Worm (Caenorhabditis elegans) whole organism, late embryonic: ENCODE data around the gene W10C6.2.

Experiments used
- C08G9.2 ChIP-seq: sonication (generic microtip); optimal IDR thresholded peaks from 2 replicates; lab custom pipeline; 2016; ENCODE audit warnings: mild to moderate bottlenecking, missing genetic modification characterization, moderate library complexity, missing compliant biosample characterization
- dmd-4 ChIP-seq: sonication (generic microtip); optimal IDR thresholded peaks from 2 replicates; lab custom pipeline; 2016; ENCODE audit warnings: borderline replicate concordance, missing genetic modification characterization, missing compliant biosample characterization
- elt-2 ChIP-seq: sonication (generic microtip); optimal IDR thresholded peaks from 2 replicates; lab custom pipeline; 2016; ENCODE audit warnings: missing genetic modification reagents, missing genetic modification characterization, missing compliant biosample characterization
- hlh-15 ChIP-seq: sonication (generic microtip); optimal IDR thresholded peaks from 2 replicates; lab custom pipeline; 2016; ENCODE audit warnings: missing genetic modification characterization, missing compliant biosample characterization
- pha-4 ChIP-seq: fragments of 150-350 bp; optimal IDR thresholded peaks from 2 replicates; lab custom pipeline; 2018; ENCODE audit warnings: missing biosample characterization, missing genetic modification reagents, missing genetic modification characterization
- rnt-1 ChIP-seq: sonication (generic microtip); optimal IDR thresholded peaks from 2 replicates; lab custom pipeline; 2016; ENCODE audit warnings: missing genetic modification characterization, missing compliant biosample characterization
- sdc-2 ChIP-seq: sonication (generic microtip); optimal IDR thresholded peaks from 2 replicates; lab custom pipeline; 2016; ENCODE audit warnings: missing genotype, missing genetic modification characterization, missing compliant biosample characterization
- sox-4 ChIP-seq: sonication (generic microtip); optimal IDR thresholded peaks from 2 replicates; lab custom pipeline; 2017; ENCODE audit warnings: mild to moderate bottlenecking, missing genetic modification characterization, inconsistent platforms, missing compliant biosample characterization
- tbx-2 ChIP-seq: sonication (generic microtip); optimal IDR thresholded peaks from 2 replicates; lab custom pipeline; 2016; ENCODE audit warnings: missing genetic modification characterization, missing compliant biosample characterization

DNA sequence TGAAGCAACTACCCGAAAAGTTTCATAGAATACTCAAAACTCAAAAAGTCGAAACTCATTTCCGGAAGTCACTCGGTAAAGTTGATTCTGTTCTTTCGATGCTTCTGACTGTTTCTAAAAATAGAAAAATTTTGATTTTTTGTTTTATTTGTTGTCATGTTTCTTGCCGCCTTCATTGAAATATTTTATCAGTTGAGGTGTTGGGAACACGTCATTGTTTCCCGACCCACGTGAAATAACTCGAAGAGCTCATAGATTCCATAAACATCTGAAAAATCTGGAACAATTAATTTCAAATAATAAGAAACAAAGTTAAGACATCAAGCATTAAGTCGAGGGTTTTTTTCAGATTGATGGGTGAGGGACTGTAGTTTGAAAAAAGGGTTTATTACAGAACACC lies 33.3 kb upstream of the W10C6.2 start:
- TF ChIP-seq elt-2 (tag; lab: Kevin White, UChicago) = no peak
- TF ChIP-seq hlh-15 (tag; lab: Kevin White, UChicago) = no peak
- no peak for TF ChIP-seq dmd-4 (tag; lab: Kevin White, UChicago)
- TF ChIP-seq C08G9.2 (tag; lab: Kevin White, UChicago) = no peak
- no peak for TF ChIP-seq sdc-2 (tag; lab: Kevin White, UChicago)
- no peak for TF ChIP-seq pha-4 (tag; lab: Kevin White, UChicago)
- TF ChIP-seq sox-4 (tag; lab: Kevin White, UChicago) = no peak
- TF ChIP-seq tbx-2 (tag; lab: Kevin White, UChicago) = no peak
- no peak for TF ChIP-seq rnt-1 (tag; lab: Kevin White, UChicago)
